Worm (Caenorhabditis elegans): Measurements from ENCODE around the gene cst-2.

ce11 chrX:4364877-4365276 lies 29.0 kb upstream of the cst-2 start, which contains the start of gene F14H12.8:
- TF ChIP-seq fkh-10 (GFP tag; optimal IDR thresholded peaks at IDR 0.05) (no peak), mdl-1 (tag; optimal IDR thresholded peaks at IDR 0.05) (no peak), blmp-1 (tag; optimal IDR thresholded peaks at IDR 0.05) (no peak), jun-1 (tag; optimal IDR thresholded peaks at IDR 0.05) (no peak), fkh-8 (tag; optimal IDR thresholded peaks at IDR 0.05) (no peak)

Measured in whole organism, L1 larva.